Worm (Caenorhabditis elegans) whole organism, L4 larva: ENCODE results near the gene T25E12.16.

Experiments
- F49E8.2 ChIP-seq: sonication (generic microtip); optimal IDR thresholded peaks from 2 replicates; lab custom pipeline; 2016; ENCODE audit warnings: missing compliant biosample characterization, mild to moderate bottlenecking, missing genetic modification characterization, borderline replicate concordance
- ama-1 ChIP-seq: fragments of 150-350 bp; optimal IDR thresholded peaks from 2 replicates; lab custom pipeline; 2014; ENCODE audit warnings: inconsistent platforms, mixed read lengths
- ceh-20 ChIP-seq: fragments of 200-800 bp; sonication (Bioruptor generic); IDR thresholded peaks from 2 replicates; pipeline ENCODE4 v1.3.6; 2022; ENCODE audit warnings: missing genetic modification reagents, missing genetic modification characterization, missing compliant biosample characterization
- nhr-28 ChIP-seq: fragments of 150-350 bp; optimal IDR thresholded peaks from 2 replicates; lab custom pipeline; 2014; ENCODE audit warnings: missing biosample characterization, missing genetic modification characterization
- pqm-1 ChIP-seq: sonication (generic microtip); optimal IDR thresholded peaks from 2 replicates; lab custom pipeline; 2017; ENCODE audit warnings: missing biosample characterization, missing genetic modification characterization
- unc-39 ChIP-seq: sonication (generic microtip); optimal IDR thresholded peaks from 2 replicates; lab custom pipeline; 2017; ENCODE audit warnings: missing biosample characterization, missing genetic modification characterization
- unc-62 ChIP-seq, 3 experiments: fragments of 150-350 bp in 1 of 3; sonication (generic microtip); optimal IDR thresholded peaks in 2 of 3; peaks in 1 of 3; 1 replicate in 1 of 3; 2 replicates in 2 of 3; lab custom pipeline; 2014 to 2017; ENCODE audit warnings: missing biosample characterization in 3 of 3, missing genetic modification characterization in 3 of 3, missing genetic modification reagents in 3 of 3, missing genotype in 1 of 3
- zag-1 ChIP-seq: fragments of 150-350 bp; optimal IDR thresholded peaks from 2 replicates; lab custom pipeline; 2014; ENCODE audit warnings: missing biosample characterization, missing genetic modification characterization

DNA sequence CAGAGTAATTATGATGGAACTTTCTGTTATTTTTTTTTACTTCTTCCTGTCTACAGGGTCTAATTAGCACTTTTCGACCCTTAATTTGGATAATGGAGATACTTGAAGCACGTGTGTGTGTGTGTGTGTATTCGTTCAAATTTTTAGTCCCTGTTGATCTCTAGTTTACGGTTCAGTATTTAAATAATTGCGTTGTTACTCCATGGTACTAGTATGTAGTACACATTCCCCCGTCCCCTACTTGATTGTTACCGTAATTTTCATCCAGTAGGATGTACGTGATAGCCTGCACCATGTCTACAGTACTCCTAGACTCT is 45.7 kb upstream of the T25E12.16 start:
- TF ChIP-seq F49E8.2 (tag; lab: Kevin White, UChicago), result no peak
- no peak for TF ChIP-seq ama-1
- no peak for TF ChIP-seq zag-1 (tag; lab: Kevin White, UChicago)
- no peak for TF ChIP-seq nhr-28
- no peak for TF ChIP-seq pqm-1 (tag; lab: Kevin White, UChicago)
- no peak for TF ChIP-seq unc-39 (tag; lab: Kevin White, UChicago)
- TF ChIP-seq ceh-20, result no peak
- TF ChIP-seq unc-62 (GFP tag; optimal IDR thresholded peaks at IDR 0.05 in 1 of 2; lab: Kevin White, UChicago), result peak in 1 of 2 experiments; percentile 95
- no peak for TF ChIP-seq unc-62 (tag; optimal IDR thresholded peaks at IDR 0.05; lab: Kevin White, UChicago)
